Fruit fly (Drosophila melanogaster) ovary, adult (tissue): ENCODE data around the gene AP-1mu.

Experiments
- CG17801 ChIP-seq: fragments of 200-800 bp; optimal IDR thresholded peaks from 2 replicates; lab custom pipeline; 2019; ENCODE audit warnings: missing biosample characterization, mild to moderate bottlenecking, missing genetic modification characterization, moderate library complexity; ENCODE audit not compliant: partially characterized antibody

AP-1mu gene

dm6 chr3R:9534125-9534496 lies 25.2 kb downstream of the AP-1mu start:
- peak; percentile 72 for TF ChIP-seq CG17801 (GFP tag; lab: Kevin White, UChicago)

dm6 chr3R:9533181-9534124 lies 25.9 kb downstream of the AP-1mu start:
- TF ChIP-seq CG17801 (GFP tag; lab: Kevin White, UChicago) = peak; percentile 77

dm6 chr3R:9532437-9533180 lies 26.7 kb downstream of the AP-1mu start, which contains the start of gene by:
Gene by, minus strand, starts transcription at chr3R:9533011.
- no peak for TF ChIP-seq CG17801 (GFP tag; lab: Kevin White, UChicago)

- no peak for TF ChIP-seq CG17801 (GFP tag; lab: Kevin White, UChicago)
These were observed 29.4 kb downstream of the AP-1mu start for dm6 chr3R:9529913-9530312.

- no peak for TF ChIP-seq CG17801 (GFP tag; lab: Kevin White, UChicago)
These were observed 29.9 kb downstream of the AP-1mu start for dm6 chr3R:9529387-9529897.

- TF ChIP-seq CG17801 (GFP tag; lab: Kevin White, UChicago) = peak; percentile 71
These were observed 31.1 kb downstream of the AP-1mu start for dm6 chr3R:9527907-9528842.

dm6 chr3R:9516400-9516852 lies 42.9 kb downstream of the AP-1mu start:
- no peak for TF ChIP-seq CG17801 (GFP tag; lab: Kevin White, UChicago)

- peak; percentile 34 for TF ChIP-seq CG17801 (GFP tag; lab: Kevin White, UChicago)
These were observed 43.4 kb downstream of the AP-1mu start, which contains the start of the genes mRpL47, CG8176 and Kdm3 for dm6 chr3R:9515860-9516344. Gene mRpL47, minus strand, starts transcription at chr3R:9515908. Gene CG8176, plus strand, starts transcription at chr3R:9516007. Gene Kdm3, plus strand, starts transcription at chr3R:9516007.

dm6 chr3R:9513052-9513420 lies 46.3 kb downstream of the AP-1mu start, which contains the start of the genes Ras85D and Rlb1:
Gene Ras85D, minus strand, starts transcription at chr3R:9513067.
Gene Rlb1, plus strand, starts transcription at chr3R:9513327.
- TF ChIP-seq CG17801 (GFP tag; lab: Kevin White, UChicago) = peak; percentile 66

- TF ChIP-seq CG17801 (GFP tag; lab: Kevin White, UChicago) = no peak
These were observed 46.9 kb downstream of the AP-1mu start for dm6 chr3R:9512193-9513051.

- TF ChIP-seq CG17801 (GFP tag; lab: Kevin White, UChicago) = no peak
These were observed 49.2 kb downstream of the AP-1mu start, which contains the start of gene rump for dm6 chr3R:9510070-9510518. Gene rump, minus strand, starts transcription at chr3R:9510324.
